Worm (Caenorhabditis elegans): ENCODE results near the gene C56G2.4.

DNA sequence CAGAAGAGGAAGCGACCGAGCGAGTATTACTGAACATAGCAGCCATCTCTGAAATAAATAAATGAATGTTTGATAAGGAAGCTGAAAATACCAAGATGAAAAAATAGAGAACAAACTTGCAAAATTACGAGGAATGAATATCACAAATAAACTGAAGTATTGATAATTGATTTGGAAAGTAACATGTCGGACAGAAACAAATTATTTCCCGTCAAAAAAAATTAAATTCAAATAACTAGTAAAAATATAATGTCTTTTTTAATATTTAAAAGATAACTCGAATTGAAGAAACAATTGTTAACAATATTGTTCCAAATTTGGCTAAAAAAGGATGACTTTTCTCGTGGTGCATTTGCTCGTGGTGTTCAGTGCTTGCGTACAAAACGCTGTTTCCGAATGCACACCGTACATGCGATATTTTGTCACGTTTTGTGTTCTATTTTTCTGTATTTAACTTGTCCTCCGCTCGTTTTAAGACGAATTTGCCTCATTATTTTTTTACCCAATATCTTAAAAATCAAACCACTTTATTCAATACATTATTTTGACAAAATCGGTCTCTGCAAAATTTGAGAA is 10.4 kb downstream of the C56G2.4 start, which contains the start of gene rpn-13:
- TF ChIP-seq fkh-10 (GFP tag; optimal IDR thresholded peaks at IDR 0.05) (no peak), pqm-1 (tag; optimal IDR thresholded peaks at IDR 0.05) (no peak), nhr-12 (tag; optimal IDR thresholded peaks at IDR 0.05) (no peak), nhr-237 (tag; optimal IDR thresholded peaks at IDR 0.05) (no peak), ztf-4 (tag; optimal IDR thresholded peaks at IDR 0.05) (no peak), elt-3 (tag; optimal IDR thresholded peaks at IDR 0.05) (no peak)
